Worm (Caenorhabditis elegans): ENCODE results near the gene W04E12.9.

- TF ChIP-seq nhr-77 (tag; optimal IDR thresholded peaks at IDR 0.05) (no peak), nhr-76 (tag; optimal IDR thresholded peaks at IDR 0.05) (no peak), elt-2 (tag; optimal IDR thresholded peaks at IDR 0.05) (no peak), lin-15B (tag; optimal IDR thresholded peaks at IDR 0.05) (no peak), tlp-1 (tag; optimal IDR thresholded peaks at IDR 0.05) (no peak), nhr-90 (tag; optimal IDR thresholded peaks at IDR 0.05; ENCODE audit: poor library complexity) (no peak), elt-3 (tag; optimal IDR thresholded peaks at IDR 0.05) (no peak), fos-1 (tag; optimal IDR thresholded peaks at IDR 0.05) (no peak), pag-3 (tag; optimal IDR thresholded peaks at IDR 0.05; ENCODE audit: borderline replicate concordance, insufficient read depth) (no peak), nhr-11 (tag; optimal IDR thresholded peaks at IDR 0.05) (no peak), ceh-90 (tag; optimal IDR thresholded peaks at IDR 0.05) (no peak), lin-35 (GFP tag; optimal IDR thresholded peaks at IDR 0.05) (no peak)
Observed at ce11 chrV:19730280-19730679, 26.1 kb upstream of the W04E12.9 start, which contains the start of gene Y116F11A.1.

Data from whole organism, L1 larva.